Fruit fly (Drosophila melanogaster) whole organism, embryonic: ENCODE measurements around the gene dpy.
A peak's percentile ranks its signal among the peaks of the same experiment; 100 is the strongest.

Experiments
- Ada2b ChIP-seq: fragments of 200-800 bp; sonication (Bioruptor generic); IDR thresholded peaks from 2 replicates; pipeline ENCODE4 v1.3.6; 2022; ENCODE audit warnings: missing biosample characterization, missing genetic modification characterization
- Aef1 ChIP-seq: fragments of 200-800 bp; sonication (Bioruptor generic); IDR thresholded peaks from 3 replicates; pipeline ENCODE4 v1.3.6; 2022; ENCODE audit warnings: missing biosample characterization, missing genetic modification characterization
- BtbVII ChIP-seq: fragments of 200-800 bp; sonication (Bioruptor generic); optimal IDR thresholded peaks from 3 replicates; lab custom pipeline; 2017; ENCODE audit warnings: missing biosample characterization, mild to moderate bottlenecking, missing genetic modification characterization
- CG10274 ChIP-seq: fragments of 200-800 bp; sonication (Bioruptor generic); optimal IDR thresholded peaks from 3 replicates; lab custom pipeline; 2017; ENCODE audit warnings: missing biosample characterization, mild to moderate bottlenecking, missing genetic modification characterization
- CG10321 ChIP-seq: fragments of 200-800 bp; sonication (Bioruptor generic); IDR thresholded peaks from 2 replicates; pipeline ENCODE4 v1.3.6; 2022; ENCODE audit warnings: missing biosample characterization, missing genetic modification characterization
- CG12104 ChIP-seq: fragments of 200-800 bp; sonication (Bioruptor generic); optimal IDR thresholded peaks from 3 replicates; lab custom pipeline; 2016; ENCODE audit warnings: missing biosample characterization, missing genetic modification characterization
- CG12155 ChIP-seq: fragments of 200-800 bp; sonication (Bioruptor generic); optimal IDR thresholded peaks from 3 replicates; lab custom pipeline; 2016; ENCODE audit warnings: missing biosample characterization, missing genetic modification characterization
- CG12391 ChIP-seq: fragments of 200-800 bp; sonication (Bioruptor generic); optimal IDR thresholded peaks from 3 replicates; lab custom pipeline; 2018; ENCODE audit warnings: missing biosample characterization, mild to moderate bottlenecking, missing genetic modification characterization, moderate library complexity
- CG12659 ChIP-seq: fragments of 200-800 bp; sonication (Bioruptor generic); optimal IDR thresholded peaks from 3 replicates; lab custom pipeline; 2017; ENCODE audit warnings: mild to moderate bottlenecking, missing biosample characterization, missing genetic modification reagents, missing genetic modification characterization
- CG12744 ChIP-seq: fragments of 200-800 bp; sonication (Bioruptor generic); optimal IDR thresholded peaks from 2 replicates; lab custom pipeline; 2016; ENCODE audit warnings: missing biosample characterization, missing genetic modification characterization
- CG14710 ChIP-seq: fragments of 200-800 bp; sonication (Bioruptor generic); optimal IDR thresholded peaks from 3 replicates; lab custom pipeline; 2019; ENCODE audit warnings: missing biosample characterization, mild to moderate bottlenecking, missing genetic modification characterization, moderate library complexity
- CG16863 ChIP-seq: fragments of 200-800 bp; sonication (Bioruptor generic); optimal IDR thresholded peaks from 3 replicates; lab custom pipeline; 2016; ENCODE audit warnings: missing biosample characterization, missing genetic modification characterization
- CG18764 ChIP-seq: fragments of 200-800 bp; sonication (Bioruptor generic); optimal IDR thresholded peaks from 3 replicates; lab custom pipeline; 2016; ENCODE audit warnings: missing biosample characterization, missing genetic modification characterization
- CG31388 ChIP-seq: fragments of 200-800 bp; sonication (Bioruptor generic); optimal IDR thresholded peaks from 2 replicates; lab custom pipeline; 2016; ENCODE audit warnings: missing biosample characterization, missing genetic modification characterization
- CG5245 ChIP-seq: fragments of 200-800 bp; sonication (Bioruptor generic); optimal IDR thresholded peaks from 3 replicates; lab custom pipeline; 2016; ENCODE audit warnings: missing biosample characterization, missing genetic modification characterization
- CG7987 ChIP-seq: fragments of 200-800 bp; sonication (Bioruptor generic); optimal IDR thresholded peaks from 2 replicates; lab custom pipeline; 2018; ENCODE audit warnings: missing biosample characterization, mild to moderate bottlenecking, missing genetic modification characterization, moderate library complexity
- CG8388 ChIP-seq: fragments of 200-800 bp; sonication (Bioruptor generic); optimal IDR thresholded peaks from 2 replicates; lab custom pipeline; 2019; ENCODE audit warnings: missing biosample characterization, mild to moderate bottlenecking, missing genetic modification characterization, moderate library complexity
- CG8924 ChIP-seq: fragments of 200-800 bp; optimal IDR thresholded peaks from 3 replicates; lab custom pipeline; 2019; ENCODE audit warnings: missing biosample characterization, mild to moderate bottlenecking, missing genetic modification characterization, moderate library complexity
- CG9437 ChIP-seq: fragments of 200-800 bp; sonication (Bioruptor generic); optimal IDR thresholded peaks from 2 replicates; lab custom pipeline; 2018; ENCODE audit warnings: missing biosample characterization, mild to moderate bottlenecking, missing genetic modification characterization
- CG9727 ChIP-seq: fragments of 200-800 bp; sonication (Bioruptor generic); optimal IDR thresholded peaks from 3 replicates; lab custom pipeline; 2017; ENCODE audit warnings: missing biosample characterization, mild to moderate bottlenecking, missing genetic modification characterization
- CG9876 ChIP-seq: fragments of 200-800 bp; sonication (Bioruptor generic); optimal IDR thresholded peaks from 2 replicates; lab custom pipeline; 2016; ENCODE audit warnings: missing biosample characterization, missing genetic modification characterization
- CG9932 ChIP-seq: fragments of 200-800 bp; sonication (Bioruptor generic); IDR thresholded peaks from 2 replicates; pipeline ENCODE4 v1.3.6; 2022; ENCODE audit warnings: missing biosample characterization, missing genetic modification characterization
- Dfd ChIP-seq, 2 experiments: fragments of >200 bp; optimal IDR thresholded peaks; 2 replicates each; lab custom pipeline; 2017; ENCODE audit warnings: missing biosample characterization in 2 of 2, missing genetic modification characterization in 2 of 2
- Doc3 ChIP-seq: fragments of 200-800 bp; sonication (Bioruptor generic); IDR thresholded peaks from 3 replicates; pipeline ENCODE4 v1.3.6; 2022; ENCODE audit warnings: missing biosample characterization, missing genetic modification characterization; ENCODE audit not compliant: partially characterized antibody
- Fer2 ChIP-seq: fragments of 200-800 bp; sonication (Bioruptor generic); optimal IDR thresholded peaks from 2 replicates; lab custom pipeline; 2018; ENCODE audit warnings: missing biosample characterization, mild to moderate bottlenecking, missing genetic modification characterization, moderate library complexity
- MESR4 ChIP-seq: fragments of 200-800 bp; sonication (Bioruptor generic); optimal IDR thresholded peaks from 2 replicates; lab custom pipeline; 2018; ENCODE audit warnings: missing biosample characterization, mild to moderate bottlenecking, missing genetic modification characterization, moderate library complexity
- MTF-1 ChIP-seq: fragments of 200-800 bp; sonication (Bioruptor generic); optimal IDR thresholded peaks from 2 replicates; lab custom pipeline; 2018; ENCODE audit warnings: missing biosample characterization, mild to moderate bottlenecking, missing genetic modification characterization, borderline replicate concordance
- NFAT ChIP-seq: fragments of 200-800 bp; sonication (Bioruptor generic); IDR thresholded peaks from 2 replicates; pipeline ENCODE4 v1.3.6; 2022; ENCODE audit warnings: missing biosample characterization, missing genetic modification characterization
- Oli ChIP-seq: fragments of 200-800 bp; sonication (Bioruptor generic); optimal IDR thresholded peaks from 2 replicates; lab custom pipeline; 2018; ENCODE audit warnings: missing biosample characterization, mild to moderate bottlenecking, missing genetic modification characterization, moderate library complexity
- Poxn ChIP-seq: fragments of 200-800 bp; sonication (Bioruptor generic); IDR thresholded peaks from 2 replicates; pipeline ENCODE4 v1.3.6; 2022; ENCODE audit warnings: missing biosample characterization, missing genetic modification characterization
- Scr ChIP-seq: fragments of 200-800 bp; sonication (Bioruptor generic); IDR thresholded peaks from 2 replicates; pipeline ENCODE4 v1.3.6; 2022; ENCODE audit warnings: missing biosample characterization, missing genetic modification characterization; ENCODE audit not compliant: partially characterized antibody
- Stat92E ChIP-seq, 3 experiments: fragments of >200 bp in 2 of 3; fragments of 200-800 bp in 1 of 3; sonication (Bioruptor generic) in 1 of 3; optimal IDR thresholded peaks; 2 replicates each; lab custom pipeline; 2017 to 2019; ENCODE audit warnings: missing biosample characterization in 3 of 3, missing genetic modification characterization in 3 of 3, mild to moderate bottlenecking in 1 of 3, moderate library complexity in 1 of 3
- Trl ChIP-seq, 3 experiments: fragments of >200 bp in 2 of 3; fragments of 200-800 bp in 1 of 3; sonication (Bioruptor generic) in 1 of 3; optimal IDR thresholded peaks; 2 replicates in 1 of 3; 3 replicates in 2 of 3; lab custom pipeline; 2016 to 2017; ENCODE audit warnings: missing biosample characterization in 1 of 3, missing genetic modification characterization in 1 of 3
- bcd ChIP-seq: fragments of 200-800 bp; sonication (Bioruptor generic); optimal IDR thresholded peaks from 2 replicates; lab custom pipeline; 2017; ENCODE audit warnings: missing biosample characterization, mild to moderate bottlenecking, missing genetic modification characterization
- btn ChIP-seq: fragments of 200-800 bp; sonication (Bioruptor generic); optimal IDR thresholded peaks from 2 replicates; lab custom pipeline; 2016; ENCODE audit warnings: missing biosample characterization, missing genetic modification characterization
- fd64A ChIP-seq: fragments of 200-800 bp; sonication (Bioruptor generic); optimal IDR thresholded peaks from 3 replicates; lab custom pipeline; 2018; ENCODE audit warnings: missing biosample characterization, mild to moderate bottlenecking, missing genetic modification characterization
- gcm2 ChIP-seq: fragments of 200-800 bp; sonication (Bioruptor generic); optimal IDR thresholded peaks from 2 replicates; lab custom pipeline; 2016; ENCODE audit warnings: missing biosample characterization, missing genetic modification characterization
- gem ChIP-seq: fragments of 200-800 bp; sonication (Bioruptor generic); optimal IDR thresholded peaks from 2 replicates; lab custom pipeline; 2019; ENCODE audit warnings: missing biosample characterization, mild to moderate bottlenecking, missing genetic modification characterization, moderate library complexity
- hbn ChIP-seq: fragments of 200-800 bp; sonication (Bioruptor generic); IDR thresholded peaks from 2 replicates; pipeline ENCODE4 v1.3.6; 2022; ENCODE audit warnings: missing biosample characterization, missing genetic modification characterization; ENCODE audit not compliant: partially characterized antibody
- knrl ChIP-seq: fragments of 200-800 bp; sonication (Bioruptor generic); IDR thresholded peaks from 3 replicates; pipeline ENCODE4 v1.3.6; 2022; ENCODE audit warnings: missing biosample characterization, missing genetic modification characterization; ENCODE audit not compliant: partially characterized antibody
- pb ChIP-seq: fragments of 200-800 bp; sonication (Bioruptor generic); optimal IDR thresholded peaks from 3 replicates; lab custom pipeline; 2016; ENCODE audit warnings: missing biosample characterization, missing genetic modification characterization
- pho ChIP-seq: fragments of 200-800 bp; sonication (Bioruptor generic); optimal IDR thresholded peaks from 2 replicates; lab custom pipeline; 2016; ENCODE audit warnings: missing biosample characterization, missing genetic modification characterization
- ro ChIP-seq: fragments of 200-800 bp; sonication (Bioruptor generic); IDR thresholded peaks from 2 replicates; pipeline ENCODE4 v1.3.6; 2022; ENCODE audit warnings: missing biosample characterization, missing genetic modification characterization
- ttk ChIP-seq: fragments of 200-800 bp; sonication (Bioruptor generic); IDR thresholded peaks from 2 replicates; pipeline ENCODE4 v2.1.2; 2022; ENCODE audit warnings: missing biosample characterization, missing genetic modification characterization
- unc-4 ChIP-seq: fragments of 200-800 bp; sonication (Bioruptor generic); IDR thresholded peaks from 2 replicates; pipeline ENCODE4 v1.3.6; 2022; ENCODE audit warnings: missing biosample characterization, missing genetic modification characterization; ENCODE audit not compliant: partially characterized antibody
- usp ChIP-seq: fragments of >200 bp; optimal IDR thresholded peaks from 2 replicates; lab custom pipeline; 2017; ENCODE audit warnings: missing biosample characterization, missing genetic modification characterization
- vfl ChIP-seq: fragments of 200-800 bp; sonication (Bioruptor generic); optimal IDR thresholded peaks from 2 replicates; lab custom pipeline; 2016; ENCODE audit warnings: missing biosample characterization, missing genetic modification characterization
- vnd ChIP-seq: fragments of 200-800 bp; sonication (Bioruptor generic); IDR thresholded peaks from 3 replicates; pipeline ENCODE4 v1.3.6; 2022; ENCODE audit warnings: missing biosample characterization, missing genetic modification characterization; ENCODE audit not compliant: partially characterized antibody

dpy gene

DNA sequence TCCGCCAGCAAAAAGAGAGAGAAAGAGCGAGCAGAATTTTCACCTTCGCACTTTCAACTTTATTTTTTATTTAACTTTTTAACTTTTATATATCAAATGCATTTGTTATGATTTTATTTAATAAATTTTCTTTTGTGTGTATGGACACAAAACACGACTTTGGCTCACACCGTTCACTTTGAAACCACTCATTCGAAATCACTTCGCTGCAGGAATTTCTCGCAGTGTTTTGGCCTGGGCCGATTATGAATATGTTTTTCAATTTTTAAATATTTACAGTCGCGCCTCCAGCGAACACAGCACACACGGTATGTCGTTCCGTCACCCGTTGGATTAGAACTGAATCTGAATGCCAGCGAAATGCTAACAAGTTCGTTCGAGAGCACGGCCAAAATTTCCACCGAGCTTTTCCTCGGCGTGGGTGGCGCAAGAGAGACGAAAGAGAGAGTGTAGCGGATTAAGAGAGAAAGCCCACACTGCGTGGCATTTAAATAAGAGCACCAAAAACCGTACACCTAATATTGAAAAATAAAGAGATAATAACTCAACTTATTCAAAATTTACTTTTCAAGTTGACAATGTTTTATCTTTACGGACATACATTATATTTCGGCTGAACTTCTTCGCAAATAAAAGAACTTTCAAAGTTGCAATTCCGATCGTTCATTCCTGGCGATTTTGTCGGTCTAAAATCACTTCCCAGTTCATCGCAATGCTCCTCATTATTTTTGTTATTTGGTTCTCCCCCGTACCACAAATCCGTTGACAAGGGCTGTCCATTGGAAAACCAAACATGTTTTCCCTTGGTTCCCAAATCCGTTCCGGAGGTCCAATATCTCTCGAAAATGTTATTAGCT is 173.0 kb downstream of the dpy start, which contains the start of gene CG15431 (continued):
- TF ChIP-seq CG9727 (GFP tag; lab: Kevin White, UChicago): peak; percentile 44
- TF ChIP-seq CG12391 (tag; lab: Kevin White, UChicago): peak; percentile 61
- TF ChIP-seq gem (tag; lab: Kevin White, UChicago): peak; percentile 69
- TF ChIP-seq CG12155 (GFP tag; lab: Kevin White, UChicago): no peak
- TF ChIP-seq CG16863 (GFP tag; lab: Kevin White, UChicago): no peak
- no peak for TF ChIP-seq Scr (GFP tag; lab: Robert Waterston, UW)
- peak; percentile 17 for TF ChIP-seq CG18764 (GFP tag; lab: Kevin White, UChicago)
- TF ChIP-seq Ada2b (GFP tag; lab: Robert Waterston, UW): peak; percentile 55; the same call in 1 of the 2 replicates
- TF ChIP-seq CG12104 (GFP tag; lab: Kevin White, UChicago): peak; percentile 29
- no peak for TF ChIP-seq vnd (GFP tag; lab: Robert Waterston, UW)
- TF ChIP-seq Trl (optimal IDR thresholded peaks at IDR 0.05; lab: Kevin White, UChicago): peak; percentile 73 to 82
- TF ChIP-seq Trl (GFP tag; optimal IDR thresholded peaks at IDR 0.05; lab: Kevin White, UChicago): no peak
- no peak for TF ChIP-seq Fer2 (tag; lab: Kevin White, UChicago)
- TF ChIP-seq ttk (GFP tag; lab: Robert Waterston, UW): peak; percentile 57
- TF ChIP-seq Aef1: peak; percentile 46; the same call in 2 of the 3 replicates
- 0 out of 2 replicates have a peak, but pooled peaks have one; percentile 41 for TF ChIP-seq CG10321 (GFP tag; lab: Robert Waterston, UW)
- no peak for TF ChIP-seq CG14710 (tag; lab: Kevin White, UChicago)
- no peak for TF ChIP-seq pb (GFP tag; lab: Kevin White, UChicago)
- TF ChIP-seq CG8388 (GFP tag; lab: Kevin White, UChicago): no peak
- TF ChIP-seq CG9932 (GFP tag; lab: Robert Waterston, UW): peak; percentile 61
- no peak for TF ChIP-seq CG31388 (GFP tag; lab: Kevin White, UChicago)
- no peak for TF ChIP-seq unc-4
- peak; percentile 53 for TF ChIP-seq Oli
- TF ChIP-seq MESR4: no peak
- no peak for TF ChIP-seq btn (GFP tag; lab: Kevin White, UChicago)
- peak; percentile 14 for TF ChIP-seq CG5245
- TF ChIP-seq hbn (GFP tag; lab: Robert Waterston, UW): no peak
- peak; percentile 21 for TF ChIP-seq CG10274 (GFP tag; lab: Kevin White, UChicago)
- TF ChIP-seq ro (GFP tag; lab: Robert Waterston, UW): no peak
- peak; percentile 56 for TF ChIP-seq CG8924
- TF ChIP-seq MTF-1: no peak
- no peak for TF ChIP-seq CG7987 (GFP tag; lab: Kevin White, UChicago)
- peak; percentile 21 for TF ChIP-seq vfl (GFP tag; lab: Kevin White, UChicago)
- TF ChIP-seq Doc3 (GFP tag; lab: Robert Waterston, UW): no peak
- no peak for TF ChIP-seq CG9876 (GFP tag; lab: Kevin White, UChicago)
- TF ChIP-seq CG12659 (GFP tag; lab: Kevin White, UChicago): peak; percentile 39
- peak; percentile 43 for TF ChIP-seq BtbVII
- TF ChIP-seq CG12744 (GFP tag; lab: Kevin White, UChicago): peak; percentile 25
- no peak for TF ChIP-seq Stat92E (GFP tag; optimal IDR thresholded peaks at IDR 0.05; lab: Kevin White, UChicago)
- no peak for TF ChIP-seq knrl
- peak; percentile 18 for TF ChIP-seq gcm2
- no peak for TF ChIP-seq CG9437 (GFP tag; lab: Kevin White, UChicago)
- TF ChIP-seq pho (GFP tag; lab: Kevin White, UChicago): peak; percentile 3
- TF ChIP-seq Poxn (GFP tag; lab: Robert Waterston, UW): no peak
- no peak for TF ChIP-seq usp
- peak; percentile 49 for TF ChIP-seq NFAT (GFP tag; lab: Robert Waterston, UW)
- no peak for TF ChIP-seq Dfd (GFP tag; optimal IDR thresholded peaks at IDR 0.05; lab: Kevin White, UChicago)
- TF ChIP-seq bcd: peak; percentile 58
- TF ChIP-seq fd64A (GFP tag; lab: Kevin White, UChicago): no peak
